Fruit fly (Drosophila melanogaster) whole organism, embryonic: ENCODE data around the gene Hsp22.

Experiments
- Ada2b ChIP-seq: fragments of 200-800 bp; sonication (Bioruptor generic); IDR thresholded peaks from 2 replicates; pipeline ENCODE4 v1.3.6; 2022; ENCODE audit warnings: missing biosample characterization, missing genetic modification characterization
- Antp ChIP-seq: fragments of 200-800 bp; sonication (Bioruptor generic); optimal IDR thresholded peaks from 3 replicates; lab custom pipeline; 2016; ENCODE audit warnings: missing biosample characterization, missing genetic modification characterization
- Asciz ChIP-seq: fragments of 200-800 bp; sonication (Bioruptor generic); optimal IDR thresholded peaks from 2 replicates; lab custom pipeline; 2017; ENCODE audit warnings: missing biosample characterization, mild to moderate bottlenecking, missing genetic modification characterization, missing genetic modification reagents
- Atf-2 ChIP-seq: fragments of 200-800 bp; sonication (Bioruptor generic); optimal IDR thresholded peaks from 2 replicates; lab custom pipeline; 2016; ENCODE audit warnings: missing biosample characterization, missing genetic modification characterization
- BtbVII ChIP-seq: fragments of 200-800 bp; sonication (Bioruptor generic); optimal IDR thresholded peaks from 3 replicates; lab custom pipeline; 2017; ENCODE audit warnings: missing biosample characterization, mild to moderate bottlenecking, missing genetic modification characterization
- C15 ChIP-seq: fragments of 200-800 bp; sonication (Bioruptor generic); IDR thresholded peaks from 3 replicates; pipeline ENCODE4 v1.3.6; 2022; ENCODE audit warnings: missing biosample characterization, missing genetic modification characterization
- CG10147 ChIP-seq: fragments of 200-800 bp; sonication (Bioruptor generic); optimal IDR thresholded peaks from 2 replicates; lab custom pipeline; 2019; ENCODE audit warnings: missing biosample characterization, mild to moderate bottlenecking, missing genetic modification characterization, moderate library complexity
- CG10979 ChIP-seq: fragments of 200-800 bp; sonication (Bioruptor generic); optimal IDR thresholded peaks from 2 replicates; lab custom pipeline; 2018; ENCODE audit warnings: missing biosample characterization, mild to moderate bottlenecking, missing genetic modification characterization, moderate library complexity
- CG12219 ChIP-seq: fragments of 200-800 bp; sonication (Bioruptor generic); optimal IDR thresholded peaks from 3 replicates; lab custom pipeline; 2018; ENCODE audit warnings: missing biosample characterization, mild to moderate bottlenecking, missing genetic modification characterization
- CG16863 ChIP-seq: fragments of 200-800 bp; sonication (Bioruptor generic); optimal IDR thresholded peaks from 3 replicates; lab custom pipeline; 2016; ENCODE audit warnings: missing biosample characterization, missing genetic modification characterization
- CG17359 ChIP-seq: fragments of 200-800 bp; sonication (Bioruptor generic); optimal IDR thresholded peaks from 3 replicates; lab custom pipeline; 2018; ENCODE audit warnings: missing biosample characterization, mild to moderate bottlenecking, missing genetic modification characterization, moderate library complexity
- CG2889 ChIP-seq: fragments of 200-800 bp; sonication (Bioruptor generic); IDR thresholded peaks from 3 replicates; pipeline ENCODE4 v1.3.6; 2022; ENCODE audit warnings: missing biosample characterization, missing genetic modification characterization
- CG31365 ChIP-seq: fragments of 200-800 bp; sonication (Bioruptor generic); optimal IDR thresholded peaks from 2 replicates; lab custom pipeline; 2018; ENCODE audit warnings: missing biosample characterization, mild to moderate bottlenecking, missing genetic modification characterization
- CG3995 ChIP-seq: fragments of 200-800 bp; sonication (Bioruptor generic); optimal IDR thresholded peaks from 3 replicates; lab custom pipeline; 2016; ENCODE audit warnings: missing biosample characterization, missing genetic modification characterization
- CG4707 ChIP-seq: fragments of 200-800 bp; sonication (Bioruptor generic); optimal IDR thresholded peaks from 2 replicates; lab custom pipeline; 2018; ENCODE audit warnings: missing biosample characterization, mild to moderate bottlenecking, missing genetic modification characterization, moderate library complexity
- CG4820 ChIP-seq: fragments of 200-800 bp; sonication (Bioruptor generic); optimal IDR thresholded peaks from 3 replicates; lab custom pipeline; 2016; ENCODE audit warnings: missing biosample characterization, missing genetic modification characterization
- CG8089 ChIP-seq: fragments of 200-800 bp; sonication (Bioruptor generic); optimal IDR thresholded peaks from 3 replicates; lab custom pipeline; 2016; ENCODE audit warnings: missing biosample characterization, missing genetic modification characterization
- CG8924 ChIP-seq: fragments of 200-800 bp; optimal IDR thresholded peaks from 3 replicates; lab custom pipeline; 2019; ENCODE audit warnings: missing biosample characterization, mild to moderate bottlenecking, missing genetic modification characterization, moderate library complexity
- CG9727 ChIP-seq: fragments of 200-800 bp; sonication (Bioruptor generic); optimal IDR thresholded peaks from 3 replicates; lab custom pipeline; 2017; ENCODE audit warnings: missing biosample characterization, mild to moderate bottlenecking, missing genetic modification characterization
- CG9876 ChIP-seq: fragments of 200-800 bp; sonication (Bioruptor generic); optimal IDR thresholded peaks from 2 replicates; lab custom pipeline; 2016; ENCODE audit warnings: missing biosample characterization, missing genetic modification characterization
- D ChIP-seq, 2 experiments: fragments of 200-800 bp in 1 of 2; fragments of >200 bp in 1 of 2; sonication (Bioruptor generic) in 1 of 2; optimal IDR thresholded peaks; 2 replicates in 1 of 2; 3 replicates in 1 of 2; lab custom pipeline; 2017; ENCODE audit warnings: mild to moderate bottlenecking in 1 of 2, missing biosample characterization in 1 of 2, missing genetic modification characterization in 1 of 2, missing genetic modification reagents in 1 of 2
- Dip2 ChIP-seq: fragments of 200-800 bp; sonication (Bioruptor generic); IDR thresholded peaks from 2 replicates; pipeline ENCODE4 v1.3.6; 2022; ENCODE audit warnings: missing biosample characterization, missing genetic modification characterization
- Dll ChIP-seq: fragments of 200-800 bp; sonication (Bioruptor generic); IDR thresholded peaks from 4 replicates; pipeline ENCODE4 v1.3.6; 2022; ENCODE audit warnings: missing biosample characterization, missing genetic modification characterization; ENCODE audit not compliant: partially characterized antibody
- ERR ChIP-seq: fragments of 200-800 bp; sonication (Bioruptor generic); optimal IDR thresholded peaks from 2 replicates; lab custom pipeline; 2016; ENCODE audit warnings: missing biosample characterization, missing genetic modification characterization
- Eip74EF ChIP-seq, 2 experiments: fragments of 200-800 bp in 1 of 2; fragments of >200 bp in 1 of 2; sonication (Bioruptor generic) in 1 of 2; optimal IDR thresholded peaks; 2 replicates each; lab custom pipeline; 2017 to 2019; ENCODE audit warnings: missing biosample characterization in 2 of 2, missing genetic modification characterization in 2 of 2, mild to moderate bottlenecking in 1 of 2, moderate library complexity in 1 of 2
- Fer2 ChIP-seq: fragments of 200-800 bp; sonication (Bioruptor generic); optimal IDR thresholded peaks from 2 replicates; lab custom pipeline; 2018; ENCODE audit warnings: missing biosample characterization, mild to moderate bottlenecking, missing genetic modification characterization, moderate library complexity
- Lhr ChIP-seq: fragments of 200-800 bp; sonication (Bioruptor generic); optimal IDR thresholded peaks from 3 replicates; lab custom pipeline; 2017; ENCODE audit warnings: mild to moderate bottlenecking, missing biosample characterization, missing genetic modification reagents, missing genetic modification characterization
- MTF-1 ChIP-seq: fragments of 200-800 bp; sonication (Bioruptor generic); optimal IDR thresholded peaks from 2 replicates; lab custom pipeline; 2018; ENCODE audit warnings: missing biosample characterization, mild to moderate bottlenecking, missing genetic modification characterization, borderline replicate concordance
- Pdp1 ChIP-seq, 2 experiments: fragments of 200-800 bp; sonication (Bioruptor generic); optimal IDR thresholded peaks; 3 replicates each; lab custom pipeline; 2016; ENCODE audit warnings: missing biosample characterization in 2 of 2, missing genetic modification characterization in 2 of 2, mild to moderate bottlenecking in 1 of 2, moderate library complexity in 1 of 2
- Sox102F ChIP-seq: fragments of 200-800 bp; sonication (Bioruptor generic); optimal IDR thresholded peaks from 2 replicates; lab custom pipeline; 2018; ENCODE audit warnings: missing biosample characterization, mild to moderate bottlenecking, missing genetic modification characterization, moderate library complexity
- Spps ChIP-seq: fragments of 200-800 bp; sonication (Bioruptor generic); optimal IDR thresholded peaks from 2 replicates; lab custom pipeline; 2018; ENCODE audit warnings: missing biosample characterization, mild to moderate bottlenecking, missing genetic modification characterization
- Stat92E ChIP-seq, 3 experiments: fragments of >200 bp in 2 of 3; fragments of 200-800 bp in 1 of 3; sonication (Bioruptor generic) in 1 of 3; optimal IDR thresholded peaks; 2 replicates each; lab custom pipeline; 2017 to 2019; ENCODE audit warnings: missing biosample characterization in 3 of 3, missing genetic modification characterization in 3 of 3, mild to moderate bottlenecking in 1 of 3, moderate library complexity in 1 of 3
- crc ChIP-seq: fragments of 200-800 bp; sonication (Bioruptor generic); optimal IDR thresholded peaks from 2 replicates; lab custom pipeline; 2016; ENCODE audit warnings: missing biosample characterization, missing genetic modification characterization
- danr ChIP-seq: fragments of 200-800 bp; sonication (Bioruptor generic); IDR thresholded peaks from 2 replicates; pipeline ENCODE4 v1.3.6; 2022; ENCODE audit warnings: missing biosample characterization, missing genetic modification characterization
- esg ChIP-seq: fragments of 200-800 bp; sonication (Bioruptor generic); conservative IDR thresholded peaks from 2 replicates; pipeline ENCODE4 v1.3.6; 2022; ENCODE audit warnings: missing biosample characterization, missing genetic modification characterization
- fd3F ChIP-seq: fragments of 200-800 bp; sonication (Bioruptor generic); optimal IDR thresholded peaks from 2 replicates; lab custom pipeline; 2018; ENCODE audit warnings: missing biosample characterization, mild to moderate bottlenecking, missing genetic modification characterization, moderate library complexity
- grau ChIP-seq: fragments of 200-800 bp; optimal IDR thresholded peaks from 3 replicates; lab custom pipeline; 2019; ENCODE audit warnings: missing biosample characterization, mild to moderate bottlenecking, missing genetic modification characterization, moderate library complexity
- grn ChIP-seq: fragments of 200-800 bp; sonication (Bioruptor generic); optimal IDR thresholded peaks from 3 replicates; lab custom pipeline; 2017; ENCODE audit warnings: missing biosample characterization, missing genetic modification characterization
- hkb ChIP-seq, 2 experiments: fragments of 200-800 bp in 1 of 2; fragments of >200 bp in 1 of 2; sonication (Bioruptor generic) in 1 of 2; IDR thresholded peaks in 1 of 2; optimal IDR thresholded peaks in 1 of 2; 2 replicates each; pipeline versions ENCODE4 v1.3.6 to Lab custom; 2017 to 2022; ENCODE audit warnings: missing biosample characterization in 1 of 2, missing genetic modification characterization in 1 of 2
- jigr1 ChIP-seq: fragments of 200-800 bp; sonication (Bioruptor generic); IDR thresholded peaks from 3 replicates; pipeline ENCODE4 v1.3.6; 2022; ENCODE audit warnings: missing biosample characterization, missing genetic modification characterization
- nerfin-1 ChIP-seq: fragments of 200-800 bp; sonication (Bioruptor generic); optimal IDR thresholded peaks from 3 replicates; lab custom pipeline; 2019; ENCODE audit warnings: missing biosample characterization, mild to moderate bottlenecking, missing genetic modification characterization, moderate library complexity
- oc ChIP-seq: fragments of 200-800 bp; sonication (Bioruptor generic); optimal IDR thresholded peaks from 2 replicates; lab custom pipeline; 2018; ENCODE audit warnings: missing biosample characterization, mild to moderate bottlenecking, missing genetic modification characterization, moderate library complexity
- pho ChIP-seq: fragments of 200-800 bp; sonication (Bioruptor generic); optimal IDR thresholded peaks from 2 replicates; lab custom pipeline; 2016; ENCODE audit warnings: missing biosample characterization, missing genetic modification characterization
- pita ChIP-seq: fragments of 200-800 bp; sonication (Bioruptor generic); optimal IDR thresholded peaks from 2 replicates; lab custom pipeline; 2017; ENCODE audit warnings: missing biosample characterization, mild to moderate bottlenecking, missing genetic modification characterization
- slp2 ChIP-seq: fragments of 200-800 bp; sonication (Bioruptor generic); optimal IDR thresholded peaks from 2 replicates; lab custom pipeline; 2016; ENCODE audit warnings: missing biosample characterization, missing genetic modification characterization
- stc ChIP-seq: fragments of 200-800 bp; sonication (Bioruptor generic); IDR thresholded peaks from 2 replicates; pipeline ENCODE4 v1.3.6; 2022; ENCODE audit warnings: missing biosample characterization, missing genetic modification characterization
- wor ChIP-seq: fragments of 200-800 bp; sonication (Bioruptor generic); IDR thresholded peaks from 2 replicates; pipeline ENCODE4 v1.3.6; 2022; ENCODE audit warnings: missing biosample characterization, missing genetic modification characterization
- zfh2 ChIP-seq: fragments of 200-800 bp; sonication (Bioruptor generic); optimal IDR thresholded peaks from 2 replicates; lab custom pipeline; 2016; ENCODE audit warnings: missing biosample characterization, missing genetic modification characterization

Hsp22 gene

dm6 chr3L:9420054-9420818 lies 47.5 kb downstream of the Hsp22 start (continued):
- no peak for TF ChIP-seq ERR (GFP tag; lab: Kevin White, UChicago)
- TF ChIP-seq Stat92E (GFP tag; optimal IDR thresholded peaks at IDR 0.05; lab: Kevin White, UChicago) = no peak
- no peak for TF ChIP-seq D (optimal IDR thresholded peaks at IDR 0.05; lab: Kevin White, UChicago)
- TF ChIP-seq D (GFP tag; optimal IDR thresholded peaks at IDR 0.05; lab: Kevin White, UChicago) = peak; percentile 3
- no peak for TF ChIP-seq Fer2 (tag; lab: Kevin White, UChicago)
- TF ChIP-seq crc = no peak
- peak; percentile 66 for TF ChIP-seq CG17359 (tag; lab: Kevin White, UChicago)
- TF ChIP-seq hkb (optimal IDR thresholded peaks at IDR 0.05; lab: Kevin White, UChicago) = no peak
- peak; percentile 66; the same call in 1 of the 2 replicates for TF ChIP-seq hkb (GFP tag; IDR thresholded peaks at IDR 0.05; lab: Robert Waterston, UW)
- no peak for TF ChIP-seq CG4820 (GFP tag; lab: Kevin White, UChicago)
- TF ChIP-seq BtbVII (GFP tag; lab: Kevin White, UChicago) = no peak
- no peak for TF ChIP-seq jigr1
- no peak for TF ChIP-seq CG4707 (GFP tag; lab: Kevin White, UChicago)
- TF ChIP-seq nerfin-1 (tag; lab: Kevin White, UChicago) = peak; percentile 5
- TF ChIP-seq zfh2 (GFP tag; lab: Kevin White, UChicago) = no peak
- TF ChIP-seq Dll (GFP tag; lab: Robert Waterston, UW) = no peak
- TF ChIP-seq CG8089 (GFP tag; lab: Kevin White, UChicago) = no peak
- TF ChIP-seq Spps (tag; lab: Kevin White, UChicago) = no peak
- peak; percentile 63; the same call in 1 of the 2 replicates for TF ChIP-seq esg (GFP tag; lab: Robert Waterston, UW)
- TF ChIP-seq grn (GFP tag; lab: Kevin White, UChicago) = no peak
- peak; percentile 22 for TF ChIP-seq CG12219 (GFP tag; lab: Kevin White, UChicago)
- no peak for TF ChIP-seq CG3995 (GFP tag; lab: Kevin White, UChicago)
- TF ChIP-seq CG16863 = peak; percentile 7
- TF ChIP-seq stc (GFP tag; lab: Robert Waterston, UW) = peak; percentile 54; the same call in 1 of the 2 replicates
- TF ChIP-seq oc (tag; lab: Kevin White, UChicago) = peak; percentile 8
- TF ChIP-seq pita (GFP tag; lab: Kevin White, UChicago) = no peak
- TF ChIP-seq Lhr (GFP tag; lab: Kevin White, UChicago) = no peak
- TF ChIP-seq Dip2 (GFP tag; lab: Robert Waterston, UW) = no peak
- peak; percentile 52 for TF ChIP-seq Asciz (GFP tag; lab: Kevin White, UChicago)
- peak; percentile 40 for TF ChIP-seq CG8924
- no peak for TF ChIP-seq MTF-1 (GFP tag; lab: Kevin White, UChicago)
- no peak for TF ChIP-seq danr (GFP tag; lab: Robert Waterston, UW)
- TF ChIP-seq pho (GFP tag; lab: Kevin White, UChicago) = no peak
- TF ChIP-seq Antp (GFP tag; lab: Kevin White, UChicago) = no peak
- TF ChIP-seq CG2889 = no peak
- TF ChIP-seq Eip74EF (GFP tag; optimal IDR thresholded peaks at IDR 0.05; lab: Kevin White, UChicago) = peak in 1 of 2 experiments; percentile 53
- no peak for TF ChIP-seq CG31365 (tag; lab: Kevin White, UChicago)
- peak; percentile 43 for TF ChIP-seq CG9727 (GFP tag; lab: Kevin White, UChicago)
- TF ChIP-seq Pdp1 (GFP tag; optimal IDR thresholded peaks at IDR 0.05; lab: Kevin White, UChicago) = no peak

- TF ChIP-seq grau (tag; lab: Kevin White, UChicago) (peak; percentile 39), Ada2b (GFP tag; lab: Robert Waterston, UW) (no peak), Atf-2 (GFP tag; lab: Kevin White, UChicago) (no peak), CG10147 (GFP tag; lab: Kevin White, UChicago) (no peak), Pdp1 (GFP tag; optimal IDR thresholded peaks at IDR 0.05; lab: Kevin White, UChicago) (peak in 1 of 2 experiments; percentile 52), wor (GFP tag; lab: Robert Waterston, UW) (no peak), slp2 (no peak), CG9876 (GFP tag; lab: Kevin White, UChicago) (no peak), CG10979 (tag; lab: Kevin White, UChicago) (no peak), Sox102F (GFP tag; lab: Kevin White, UChicago) (no peak), fd3F (GFP tag; lab: Kevin White, UChicago) (no peak), C15 (GFP tag; lab: Robert Waterston, UW) (no peak), stc (GFP tag; lab: Robert Waterston, UW) (no peak)
Observed at dm6 chr3L:9420819-9421130, 48.0 kb downstream of the Hsp22 start.
